Worm (Caenorhabditis elegans): ENCODE measurements around the gene R02F11.12.
"Not testable (repeated sequence)": the region's sequence is repeated elsewhere in the genome, so short reads cannot be mapped to it uniquely, and the experiment has no call there.

Gene R02F11.12

ce11 chrV:4755308-4756029, 35.0 kb upstream of the R02F11.12 start, which contains the start of gene pgl-3:
pgl-3 (plus strand) TSS chrV:4755979.
- TF ChIP-seq mec-3 (tag; optimal IDR thresholded peaks at IDR 0.05; ENCODE audit: borderline replicate concordance) (no peak), ceh-9 (tag; optimal IDR thresholded peaks at IDR 0.05) (no peak), T23F11.4 (GFP tag; optimal IDR thresholded peaks at IDR 0.05) (no peak), unc-55 (GFP tag; optimal IDR thresholded peaks at IDR 0.05) (no peak), syd-9 (tag; optimal IDR thresholded peaks at IDR 0.05) (no peak), ceh-18 (tag; optimal IDR thresholded peaks at IDR 0.05) (no peak), madf-2 (tag; optimal IDR thresholded peaks at IDR 0.05) (no peak), gmeb-2 (tag; optimal IDR thresholded peaks at IDR 0.05) (no peak), eyg-1 (tag; optimal IDR thresholded peaks at IDR 0.05) (no peak), C38D4.7 (GFP tag; optimal IDR thresholded peaks at IDR 0.05) (no peak), che-1 (tag; optimal IDR thresholded peaks at IDR 0.05) (no peak), ets-4 (tag; optimal IDR thresholded peaks at IDR 0.05) (no peak), ceh-34 (tag; optimal IDR thresholded peaks at IDR 0.05) (no peak)

ce11 chrV:4758019-4758418, 32.4 kb upstream of the R02F11.12 start:
- TF ChIP-seq ceh-6 (GFP tag; optimal IDR thresholded peaks at IDR 0.05) (no peak), nhr-232 (tag; optimal IDR thresholded peaks at IDR 0.05) (no peak), elt-4 (tag; optimal IDR thresholded peaks at IDR 0.05) (no peak), C08G9.2 (tag; optimal IDR thresholded peaks at IDR 0.05) (no peak), rnt-1 (tag; optimal IDR thresholded peaks at IDR 0.05) (no peak), ceh-19 (GFP tag; optimal IDR thresholded peaks at IDR 0.05) (no peak), hlh-13 (GFP tag; optimal IDR thresholded peaks at IDR 0.05) (no peak), madf-2 (tag; optimal IDR thresholded peaks at IDR 0.05) (no peak)

- TF ChIP-seq gmeb-2 (tag; optimal IDR thresholded peaks at IDR 0.05) (no peak), T23F11.4 (GFP tag; optimal IDR thresholded peaks at IDR 0.05) (no peak), ceh-48 (tag; optimal IDR thresholded peaks at IDR 0.05) (no peak)
These were observed 31.9 kb upstream of the R02F11.12 start for ce11 chrV:4758540-4758939.

- TF ChIP-seq dmd-4 (tag; optimal IDR thresholded peaks at IDR 0.05; ENCODE audit: borderline replicate concordance); nhr-232 (tag; optimal IDR thresholded peaks at IDR 0.05); pqm-1 (tag; optimal IDR thresholded peaks at IDR 0.05): not testable (repeated sequence)
These were observed 29.8 kb upstream of the R02F11.12 start, which contains the start of gene bgnt-1.4 for ce11 chrV:4760674-4761073. bgnt-1.4 (plus strand) TSS chrV:4760974.

ce11 chrV:4766501-4766900, 24.0 kb upstream of the R02F11.12 start, which contains the start of gene C18G1.8:
C18G1.8 (minus strand) TSS chrV:4766601.
- TF ChIP-seq tbx-7 (tag; optimal IDR thresholded peaks at IDR 0.05) (no peak), C38D4.7 (GFP tag; optimal IDR thresholded peaks at IDR 0.05) (no peak), hlh-8 (tag; optimal IDR thresholded peaks at IDR 0.05) (no peak), unc-86 (tag; optimal IDR thresholded peaks at IDR 0.05) (no peak), ref-2 (tag; optimal IDR thresholded peaks at IDR 0.05) (no peak)

ce11 chrV:4769633-4770032, 20.8 kb upstream of the R02F11.12 start, which contains the start of gene C18G1.9:
C18G1.9 (minus strand) TSS chrV:4769733.
- TF ChIP-seq pha-4 (tag; optimal IDR thresholded peaks at IDR 0.05) (no peak), fax-1 (tag; optimal IDR thresholded peaks at IDR 0.05) (no peak), gmeb-2 (tag; optimal IDR thresholded peaks at IDR 0.05) (no peak), ztf-16 (tag; optimal IDR thresholded peaks at IDR 0.05) (no peak), ceh-9 (tag; optimal IDR thresholded peaks at IDR 0.05) (no peak), F13H6.1 (tag; optimal IDR thresholded peaks at IDR 0.05) (no peak), hlh-13 (GFP tag; optimal IDR thresholded peaks at IDR 0.05) (no peak), sox-2 (GFP tag; IDR thresholded peaks at IDR 0.05) (no peak), ceh-2 (tag; optimal IDR thresholded peaks at IDR 0.05) (no peak), hlh-6 (tag; optimal IDR thresholded peaks at IDR 0.05) (no peak), syd-9 (tag; optimal IDR thresholded peaks at IDR 0.05) (no peak), ceh-18 (tag; optimal IDR thresholded peaks at IDR 0.05) (no peak), hlh-30 (tag; optimal IDR thresholded peaks at IDR 0.05; ENCODE audit: insufficient read depth) (no peak), zip-5 (tag; optimal IDR thresholded peaks at IDR 0.05) (no peak), C08G9.2 (tag; optimal IDR thresholded peaks at IDR 0.05) (no peak)

Measured in whole organism, late embryonic.